Fruit fly (Drosophila melanogaster) whole organism, embryonic: ENCODE measurements around the gene Cpr67Fb.

Experiments
- Aef1 ChIP-seq: fragments of 200-800 bp; sonication (Bioruptor generic); IDR thresholded peaks from 3 replicates; pipeline ENCODE4 v1.3.6; 2022; ENCODE audit warnings: missing biosample characterization, missing genetic modification characterization
- BtbVII ChIP-seq: fragments of 200-800 bp; sonication (Bioruptor generic); optimal IDR thresholded peaks from 3 replicates; lab custom pipeline; 2017; ENCODE audit warnings: missing biosample characterization, mild to moderate bottlenecking, missing genetic modification characterization
- CG10431 ChIP-seq: fragments of 200-800 bp; sonication (Bioruptor generic); optimal IDR thresholded peaks from 3 replicates; lab custom pipeline; 2018; ENCODE audit warnings: missing biosample characterization, mild to moderate bottlenecking, missing genetic modification characterization
- CG10654 ChIP-seq: fragments of 200-800 bp; sonication (Bioruptor generic); optimal IDR thresholded peaks from 2 replicates; lab custom pipeline; 2016; ENCODE audit warnings: missing biosample characterization, missing genetic modification characterization
- CG10959 ChIP-seq: fragments of 200-800 bp; sonication (Bioruptor generic); IDR thresholded peaks from 2 replicates; pipeline ENCODE4 v1.3.6; 2022; ENCODE audit warnings: missing biosample characterization, missing genetic modification characterization
- CG11247 ChIP-seq: fragments of 200-800 bp; sonication (Bioruptor generic); IDR thresholded peaks from 2 replicates; pipeline ENCODE4 v1.3.6; 2022; ENCODE audit warnings: missing biosample characterization, missing genetic modification characterization
- CG1233 ChIP-seq: fragments of 200-800 bp; sonication (Bioruptor generic); optimal IDR thresholded peaks from 4 replicates; lab custom pipeline; 2018; ENCODE audit warnings: missing biosample characterization, mild to moderate bottlenecking, missing genetic modification characterization
- CG12744 ChIP-seq: fragments of 200-800 bp; sonication (Bioruptor generic); optimal IDR thresholded peaks from 2 replicates; lab custom pipeline; 2016; ENCODE audit warnings: missing biosample characterization, missing genetic modification characterization
- CG14710 ChIP-seq: fragments of 200-800 bp; sonication (Bioruptor generic); optimal IDR thresholded peaks from 3 replicates; lab custom pipeline; 2019; ENCODE audit warnings: missing biosample characterization, mild to moderate bottlenecking, missing genetic modification characterization, moderate library complexity
- CG16863 ChIP-seq: fragments of 200-800 bp; sonication (Bioruptor generic); optimal IDR thresholded peaks from 3 replicates; lab custom pipeline; 2016; ENCODE audit warnings: missing biosample characterization, missing genetic modification characterization
- CG18599 ChIP-seq: fragments of 200-800 bp; sonication (Bioruptor generic); optimal IDR thresholded peaks from 3 replicates; lab custom pipeline; 2017; ENCODE audit warnings: missing biosample characterization, missing genetic modification characterization, mild to moderate bottlenecking, moderate library complexity, missing genetic modification reagents
- CG2129 ChIP-seq: fragments of 200-800 bp; sonication (Bioruptor generic); IDR thresholded peaks from 2 replicates; pipeline ENCODE4 v1.3.6; 2022; ENCODE audit warnings: missing biosample characterization, missing genetic modification characterization; ENCODE audit not compliant: partially characterized antibody
- CG32767 ChIP-seq: fragments of 200-800 bp; sonication (Bioruptor generic); IDR thresholded peaks from 2 replicates; pipeline ENCODE4 v1.3.6; 2022; ENCODE audit warnings: missing biosample characterization, missing genetic modification characterization
- CG6765 ChIP-seq: fragments of 200-800 bp; sonication (Bioruptor generic); optimal IDR thresholded peaks from 3 replicates; lab custom pipeline; 2017; ENCODE audit warnings: missing biosample characterization, mild to moderate bottlenecking, missing genetic modification characterization
- CG8924 ChIP-seq: fragments of 200-800 bp; optimal IDR thresholded peaks from 3 replicates; lab custom pipeline; 2019; ENCODE audit warnings: missing biosample characterization, mild to moderate bottlenecking, missing genetic modification characterization, moderate library complexity
- CG9609 ChIP-seq: fragments of 200-800 bp; sonication (Bioruptor generic); optimal IDR thresholded peaks from 3 replicates; lab custom pipeline; 2016; ENCODE audit warnings: missing biosample characterization, missing genetic modification characterization
- CHES-1-like ChIP-seq: fragments of 200-800 bp; sonication (Bioruptor generic); optimal IDR thresholded peaks from 2 replicates; lab custom pipeline; 2016; ENCODE audit warnings: missing biosample characterization, missing genetic modification characterization
- CkIIα-i1 ChIP-seq: fragments of 200-800 bp; sonication (Bioruptor generic); IDR thresholded peaks from 2 replicates; pipeline ENCODE4 v1.3.6; 2022; ENCODE audit warnings: missing biosample characterization, missing genetic modification characterization
- Dp ChIP-seq: fragments of 200-800 bp; sonication (Bioruptor generic); optimal IDR thresholded peaks from 2 replicates; lab custom pipeline; 2018; ENCODE audit warnings: missing biosample characterization, mild to moderate bottlenecking, missing genetic modification characterization, moderate library complexity
- Drgx ChIP-seq: fragments of 200-800 bp; sonication (Bioruptor generic); IDR thresholded peaks from 2 replicates; pipeline ENCODE4 v1.3.6; 2022; ENCODE audit warnings: missing biosample characterization, missing genetic modification characterization
- H15 ChIP-seq: fragments of 200-800 bp; sonication (Bioruptor generic); IDR thresholded peaks from 3 replicates; pipeline ENCODE4 v1.3.6; 2022; ENCODE audit warnings: missing biosample characterization, missing genetic modification characterization
- HHEX ChIP-seq: fragments of 200-800 bp; sonication (Bioruptor generic); optimal IDR thresholded peaks from 3 replicates; lab custom pipeline; 2017; ENCODE audit warnings: missing biosample characterization, mild to moderate bottlenecking, missing genetic modification characterization, missing genetic modification reagents
- Hr78 ChIP-seq, 2 experiments: fragments of 200-800 bp in 1 of 2; fragments of >200 bp in 1 of 2; sonication (Bioruptor generic) in 1 of 2; optimal IDR thresholded peaks; 2 replicates each; lab custom pipeline; 2017 to 2019; ENCODE audit warnings: missing biosample characterization in 2 of 2, missing genetic modification characterization in 2 of 2, mild to moderate bottlenecking in 1 of 2, moderate library complexity in 1 of 2
- Hsf ChIP-seq: fragments of 200-800 bp; sonication (Bioruptor generic); optimal IDR thresholded peaks from 3 replicates; lab custom pipeline; 2016; ENCODE audit warnings: missing biosample characterization, missing genetic modification characterization
- Jarid2 ChIP-seq: fragments of 200-800 bp; sonication (Bioruptor generic); optimal IDR thresholded peaks from 3 replicates; lab custom pipeline; 2017; ENCODE audit warnings: mild to moderate bottlenecking, missing biosample characterization, missing genetic modification reagents, missing genetic modification characterization
- Optix ChIP-seq: fragments of 200-800 bp; sonication (Bioruptor generic); IDR thresholded peaks from 3 replicates; pipeline ENCODE4 v1.3.6; 2022; ENCODE audit warnings: missing biosample characterization, missing genetic modification characterization
- PHDP ChIP-seq: fragments of 200-800 bp; sonication (Bioruptor generic); optimal IDR thresholded peaks from 3 replicates; lab custom pipeline; 2018; ENCODE audit warnings: missing biosample characterization, mild to moderate bottlenecking, missing genetic modification characterization, moderate library complexity
- Pdp1 ChIP-seq, 2 experiments: fragments of 200-800 bp; sonication (Bioruptor generic); optimal IDR thresholded peaks; 3 replicates each; lab custom pipeline; 2016; ENCODE audit warnings: missing biosample characterization in 2 of 2, missing genetic modification characterization in 2 of 2, mild to moderate bottlenecking in 1 of 2, moderate library complexity in 1 of 2
- Sin3A ChIP-seq: fragments of >200 bp; optimal IDR thresholded peaks from 2 replicates; lab custom pipeline; 2018
- abd-A ChIP-seq: fragments of 200-800 bp; sonication (Bioruptor generic); optimal IDR thresholded peaks from 3 replicates; lab custom pipeline; 2019; ENCODE audit warnings: missing biosample characterization, mild to moderate bottlenecking, missing genetic modification characterization, moderate library complexity
- al ChIP-seq: fragments of 200-800 bp; sonication (Bioruptor generic); IDR thresholded peaks from 2 replicates; pipeline ENCODE4 v1.3.6; 2022; ENCODE audit warnings: missing biosample characterization, missing genetic modification characterization
- bbx ChIP-seq: fragments of 200-800 bp; sonication (Bioruptor generic); IDR thresholded peaks from 2 replicates; pipeline ENCODE4 v1.3.6; 2022; ENCODE audit warnings: missing biosample characterization, missing genetic modification characterization; ENCODE audit not compliant: partially characterized antibody
- cas ChIP-seq: fragments of 200-800 bp; sonication (Bioruptor generic); IDR thresholded peaks from 2 replicates; pipeline ENCODE4 v1.3.6; 2022; ENCODE audit warnings: missing biosample characterization, missing genetic modification characterization
- dm ChIP-seq: fragments of 200-800 bp; sonication (Bioruptor generic); optimal IDR thresholded peaks from 3 replicates; lab custom pipeline; 2016; ENCODE audit warnings: missing biosample characterization, missing genetic modification characterization
- dysf ChIP-seq: fragments of 200-800 bp; sonication (Bioruptor generic); IDR thresholded peaks from 3 replicates; pipeline ENCODE4 v1.3.6; 2022; ENCODE audit warnings: missing biosample characterization, missing genetic modification characterization
- eve ChIP-seq, 2 experiments: fragments of >200 bp; optimal IDR thresholded peaks; 2 replicates each; lab custom pipeline; 2017; ENCODE audit warnings: missing biosample characterization in 2 of 2, missing genetic modification characterization in 2 of 2
- exex ChIP-seq: fragments of 200-800 bp; sonication (Bioruptor generic); optimal IDR thresholded peaks from 4 replicates; lab custom pipeline; 2018; ENCODE audit warnings: missing biosample characterization, mild to moderate bottlenecking, missing genetic modification characterization, moderate library complexity
- fd102C ChIP-seq: fragments of 200-800 bp; sonication (Bioruptor generic); optimal IDR thresholded peaks from 2 replicates; lab custom pipeline; 2018; ENCODE audit warnings: missing biosample characterization, mild to moderate bottlenecking, missing genetic modification characterization, moderate library complexity
- gfzf ChIP-seq: fragments of 200-800 bp; sonication (Bioruptor generic); optimal IDR thresholded peaks from 2 replicates; lab custom pipeline; 2016; ENCODE audit warnings: missing biosample characterization, mild to moderate bottlenecking, missing genetic modification characterization, moderate library complexity
- ham ChIP-seq: fragments of 200-800 bp; sonication (Bioruptor generic); IDR thresholded peaks from 2 replicates; pipeline ENCODE4 v1.3.6; 2022; ENCODE audit warnings: missing biosample characterization, missing genetic modification characterization
- hth ChIP-seq: fragments of >200 bp; optimal IDR thresholded peaks from 2 replicates; lab custom pipeline; 2017; ENCODE audit warnings: inconsistent platforms
- knrl ChIP-seq: fragments of 200-800 bp; sonication (Bioruptor generic); IDR thresholded peaks from 3 replicates; pipeline ENCODE4 v1.3.6; 2022; ENCODE audit warnings: missing biosample characterization, missing genetic modification characterization; ENCODE audit not compliant: partially characterized antibody
- nerfin-2 ChIP-seq: fragments of 200-800 bp; sonication (Bioruptor generic); IDR thresholded peaks from 2 replicates; pipeline ENCODE4 v1.3.6; 2022; ENCODE audit warnings: missing biosample characterization, missing genetic modification characterization; ENCODE audit not compliant: partially characterized antibody
- pb ChIP-seq: fragments of 200-800 bp; sonication (Bioruptor generic); optimal IDR thresholded peaks from 3 replicates; lab custom pipeline; 2016; ENCODE audit warnings: missing biosample characterization, missing genetic modification characterization
- peb ChIP-seq: fragments of 200-800 bp; sonication (Bioruptor generic); IDR thresholded peaks from 2 replicates; pipeline ENCODE4 v1.3.6; 2022; ENCODE audit warnings: missing biosample characterization, missing genetic modification characterization
- trem ChIP-seq: fragments of 200-800 bp; optimal IDR thresholded peaks from 3 replicates; lab custom pipeline; 2019; ENCODE audit warnings: missing biosample characterization, mild to moderate bottlenecking, missing genetic modification characterization, moderate library complexity
- trh ChIP-seq: fragments of 200-800 bp; sonication (Bioruptor generic); optimal IDR thresholded peaks from 2 replicates; lab custom pipeline; 2016; ENCODE audit warnings: missing biosample characterization, missing genetic modification characterization
- vfl ChIP-seq: fragments of 200-800 bp; sonication (Bioruptor generic); optimal IDR thresholded peaks from 2 replicates; lab custom pipeline; 2016; ENCODE audit warnings: missing biosample characterization, missing genetic modification characterization
- wdn ChIP-seq: fragments of 200-800 bp; sonication (Bioruptor generic); IDR thresholded peaks from 2 replicates; pipeline ENCODE4 v1.3.6; 2022; ENCODE audit warnings: missing biosample characterization, missing genetic modification characterization
- zen ChIP-seq: fragments of 200-800 bp; sonication (Bioruptor generic); optimal IDR thresholded peaks from 3 replicates; lab custom pipeline; 2018; ENCODE audit warnings: missing biosample characterization, mild to moderate bottlenecking, missing genetic modification characterization, moderate library complexity

Cpr67Fb gene

DNA sequence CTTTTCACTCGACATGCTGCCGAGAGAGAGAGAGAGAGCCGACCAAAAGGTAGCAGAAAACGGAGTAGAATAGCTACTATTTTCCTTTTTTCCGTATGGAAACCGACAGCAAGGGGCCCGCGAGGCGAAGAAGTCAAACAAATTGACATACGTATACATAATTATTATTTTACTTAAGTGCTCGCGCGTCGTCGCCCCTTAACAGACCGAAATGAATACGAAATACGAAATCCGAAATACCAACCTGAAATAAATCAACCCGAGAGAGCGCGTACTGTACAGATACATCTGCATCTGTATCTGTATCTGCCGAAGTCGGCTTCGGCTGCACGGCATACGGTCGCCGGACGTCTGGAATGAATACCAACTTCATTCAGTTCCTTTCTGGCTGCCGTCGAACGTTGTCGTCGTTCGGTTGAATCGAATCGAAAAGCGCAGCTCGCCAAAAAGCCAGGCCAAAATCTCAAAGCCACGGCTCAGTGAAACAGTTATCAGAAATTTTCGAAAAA is 36.4 kb upstream of the Cpr67Fb start (continued):
- TF ChIP-seq CG18599 (GFP tag; lab: Kevin White, UChicago) (peak; percentile 30), CG32767 (GFP tag; lab: Robert Waterston, UW) (peak; percentile 81), trem (peak; percentile 4), CG12744 (GFP tag; lab: Kevin White, UChicago) (peak; percentile 8), trh (no peak), CG9609 (GFP tag; lab: Kevin White, UChicago) (no peak), peb (GFP tag; lab: Robert Waterston, UW) (0 out of 2 replicates have a peak, but pooled peaks have one; percentile 9), CkIIα-i1 (GFP tag; lab: Robert Waterston, UW) (no peak), Dp (GFP tag; lab: Kevin White, UChicago) (no peak), PHDP (tag; lab: Kevin White, UChicago) (peak; percentile 3), CG6765 (peak; percentile 60), Hsf (GFP tag; lab: Kevin White, UChicago) (no peak), CHES-1-like (peak; percentile 7), ham (GFP tag; lab: Robert Waterston, UW) (no peak), BtbVII (GFP tag; lab: Kevin White, UChicago) (peak; percentile 21), CG10431 (GFP tag; lab: Kevin White, UChicago) (no peak), wdn (GFP tag; lab: Robert Waterston, UW) (peak; percentile 49; the same call in 1 of the 2 replicates), pb (GFP tag; lab: Kevin White, UChicago) (peak; percentile 67), dysf (peak; percentile 41; the same call in 1 of the 3 replicates), CG16863 (peak; percentile 46), gfzf (GFP tag; lab: Kevin White, UChicago) (no peak), CG2129 (GFP tag; lab: Robert Waterston, UW) (no peak), zen (tag; lab: Kevin White, UChicago) (peak; percentile 32), CG14710 (no peak), fd102C (GFP tag; lab: Kevin White, UChicago) (peak; percentile 33), HHEX (GFP tag; lab: Kevin White, UChicago) (peak; percentile 21), knrl (GFP tag; lab: Robert Waterston, UW) (peak; percentile 42; the same call in 1 of the 3 replicates), Hr78 (GFP tag; optimal IDR thresholded peaks at IDR 0.05; lab: Kevin White, UChicago) (peak in 1 of 2 experiments; percentile 78), dm (GFP tag; lab: Kevin White, UChicago) (no peak), exex (peak; percentile 74), Optix (GFP tag; lab: Robert Waterston, UW) (0 out of 3 replicates have a peak, but pooled peaks have one; percentile 35), Jarid2 (GFP tag; lab: Kevin White, UChicago) (peak; percentile 99), vfl (GFP tag; lab: Kevin White, UChicago) (no peak), CG10959 (no peak), abd-A (tag; lab: Kevin White, UChicago) (peak; percentile 100), CG8924 (tag; lab: Kevin White, UChicago) (peak; percentile 62), CG11247 (GFP tag; lab: Robert Waterston, UW) (peak; percentile 50; the same call in 1 of the 2 replicates), CG10654 (no peak), Sin3A (lab: Kevin White, UChicago) (no peak), Aef1 (no peak), al (GFP tag; lab: Robert Waterston, UW) (no peak), H15 (GFP tag; lab: Robert Waterston, UW) (no peak), cas (GFP tag; lab: Robert Waterston, UW) (no peak), Drgx (GFP tag; lab: Robert Waterston, UW) (peak; percentile 50; the same call in 1 of the 2 replicates), nerfin-2 (GFP tag; lab: Robert Waterston, UW) (no peak), Pdp1 (GFP tag; optimal IDR thresholded peaks at IDR 0.05; lab: Kevin White, UChicago) (peak; percentile 28 to 32), CG1233 (peak; percentile 50), bbx (GFP tag; lab: Robert Waterston, UW) (peak; percentile 74), eve (GFP tag; optimal IDR thresholded peaks at IDR 0.05; lab: Kevin White, UChicago) (no peak), hth (lab: Kevin White, UChicago) (no peak)
